Fruit fly (Drosophila melanogaster): Measurements from ENCODE around the gene CG5758.

dm6 chr2L:18141471-18142345, 21.9 kb downstream of the CG5758 start:
- TF ChIP-seq usp (GFP tag; optimal IDR thresholded peaks at IDR 0.05), result no peak
- no peak for TF ChIP-seq Dll (optimal IDR thresholded peaks at IDR 0.05)
- no peak for TF ChIP-seq EcR (GFP tag; optimal IDR thresholded peaks at IDR 0.05)
- no peak for TF ChIP-seq pan (optimal IDR thresholded peaks at IDR 0.05)
- no peak for TF ChIP-seq psq (optimal IDR thresholded peaks at IDR 0.05)

Data from whole organism.